Worm (Caenorhabditis elegans): Measurements from ENCODE around the gene Y17G9A.3.
A peak's percentile ranks its signal among the peaks of the same experiment; 100 is the strongest.

Gene Y17G9A.3

DNA sequence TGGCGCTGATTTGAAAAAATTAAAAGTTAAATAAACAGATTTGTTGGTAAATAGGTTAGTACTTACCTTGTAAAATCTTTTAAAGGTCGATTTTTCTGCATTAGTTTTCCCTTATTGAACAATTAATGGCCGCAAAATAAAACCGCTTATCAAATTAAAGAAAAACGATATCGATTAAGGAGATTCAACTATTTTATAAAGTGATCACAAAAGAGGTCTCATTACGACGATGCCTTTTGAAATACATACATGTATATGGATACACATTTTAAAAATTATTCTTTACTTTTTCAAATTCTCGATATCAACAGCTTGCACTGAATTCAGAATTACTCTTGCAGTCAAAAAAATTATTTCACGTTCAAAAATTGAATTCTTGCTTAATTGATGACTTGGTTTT, at the start of gene Y17G9A.3:
Y17G9A.3 (minus strand) TSS at position 101 of the 400 bp plus-strand sequence.
- no peak for TF ChIP-seq hmg-4 (GFP tag; optimal IDR thresholded peaks at IDR 0.05)
- no peak for TF ChIP-seq tbx-37 (GFP tag; conservative IDR thresholded peaks at IDR 0.05)
- no peak for TF ChIP-seq pes-1 (GFP tag; IDR thresholded peaks at IDR 0.05)
- no peak for TF ChIP-seq ceh-13 (GFP tag; optimal IDR thresholded peaks at IDR 0.05)
- no peak for TF ChIP-seq sea-1 (GFP tag; conservative IDR thresholded peaks at IDR 0.05)
- TF ChIP-seq scrt-1 (GFP tag; IDR thresholded peaks at IDR 0.05), result no peak
- no peak for TF ChIP-seq tbx-11 (GFP tag; IDR thresholded peaks at IDR 0.05)
- TF ChIP-seq flt-1 (GFP tag; IDR thresholded peaks at IDR 0.05), result no peak
- TF ChIP-seq B0310.2 (tag; optimal IDR thresholded peaks at IDR 0.05), result no peak
- no peak for TF ChIP-seq F13C5.2 (tag; optimal IDR thresholded peaks at IDR 0.05)
- TF ChIP-seq ets-7 (tag; optimal IDR thresholded peaks at IDR 0.05), result no peak
- no peak for TF ChIP-seq hnd-1 (tag; optimal IDR thresholded peaks at IDR 0.05)
- TF ChIP-seq aly-1 (tag; optimal IDR thresholded peaks at IDR 0.05), result no peak
- no peak for TF ChIP-seq hmbx-1 (tag; optimal IDR thresholded peaks at IDR 0.05)

- no peak for TF ChIP-seq ceh-13 (GFP tag; optimal IDR thresholded peaks at IDR 0.05)
- no peak for TF ChIP-seq flt-1 (GFP tag; IDR thresholded peaks at IDR 0.05)
- TF ChIP-seq F13C5.2 (tag; optimal IDR thresholded peaks at IDR 0.05), result no peak
Observed at ce11 chrIV:4905645-4906135, 47.2 kb upstream of the Y17G9A.3 start, which contains the start of gene T08B6.4. TSS of gene T08B6.4 (plus strand) at chrIV:4905695.

- no peak for TF ChIP-seq pes-1 (GFP tag; IDR thresholded peaks at IDR 0.05)
- no peak for TF ChIP-seq aly-1 (tag; optimal IDR thresholded peaks at IDR 0.05)
- no peak for TF ChIP-seq ama-1 (optimal IDR thresholded peaks at IDR 0.05)
- no peak for TF ChIP-seq sea-1 (GFP tag; conservative IDR thresholded peaks at IDR 0.05)
- no peak for TF ChIP-seq B0310.2 (tag; optimal IDR thresholded peaks at IDR 0.05)
- no peak for TF ChIP-seq hnd-1 (tag; optimal IDR thresholded peaks at IDR 0.05)
- no peak for TF ChIP-seq tbx-11 (GFP tag; IDR thresholded peaks at IDR 0.05)
- TF ChIP-seq ets-7 (tag; optimal IDR thresholded peaks at IDR 0.05), result no peak
- TF ChIP-seq scrt-1 (GFP tag; IDR thresholded peaks at IDR 0.05), result no peak
- no peak for TF ChIP-seq tbx-37 (GFP tag; conservative IDR thresholded peaks at IDR 0.05)
- TF ChIP-seq hmbx-1 (tag; optimal IDR thresholded peaks at IDR 0.05), result no peak
- TF ChIP-seq tra-4 (tag; optimal IDR thresholded peaks at IDR 0.05), result no peak
- TF ChIP-seq F13C5.2 (tag; optimal IDR thresholded peaks at IDR 0.05), result no peak
- no peak for TF ChIP-seq ceh-36 (tag; optimal IDR thresholded peaks at IDR 0.05)
- TF ChIP-seq hmg-4 (GFP tag; optimal IDR thresholded peaks at IDR 0.05), result no peak
- TF ChIP-seq ceh-13 (GFP tag; optimal IDR thresholded peaks at IDR 0.05), result no peak
- no peak for TF ChIP-seq flt-1 (GFP tag; IDR thresholded peaks at IDR 0.05)
Observed at ce11 chrIV:4903961-4904360, 45.5 kb upstream of the Y17G9A.3 start, which contains the start of gene str-161. TSS of gene str-161 (minus strand) at chrIV:4904061.

- TF ChIP-seq B0310.2 (tag; optimal IDR thresholded peaks at IDR 0.05) (no peak), ceh-36 (tag; optimal IDR thresholded peaks at IDR 0.05) (no peak), sea-1 (GFP tag; conservative IDR thresholded peaks at IDR 0.05) (no peak), ets-7 (tag; optimal IDR thresholded peaks at IDR 0.05) (no peak), hmg-4 (GFP tag; optimal IDR thresholded peaks at IDR 0.05) (no peak), hmbx-1 (tag; optimal IDR thresholded peaks at IDR 0.05) (no peak), pes-1 (GFP tag; IDR thresholded peaks at IDR 0.05) (no peak), hnd-1 (tag; optimal IDR thresholded peaks at IDR 0.05) (no peak), tra-4 (tag; optimal IDR thresholded peaks at IDR 0.05) (no peak), F13C5.2 (tag; optimal IDR thresholded peaks at IDR 0.05) (no peak), aly-1 (tag; optimal IDR thresholded peaks at IDR 0.05) (no peak), tbx-11 (GFP tag; IDR thresholded peaks at IDR 0.05) (no peak), ama-1 (optimal IDR thresholded peaks at IDR 0.05) (no peak), ceh-13 (GFP tag; optimal IDR thresholded peaks at IDR 0.05) (no peak), tbx-37 (GFP tag; conservative IDR thresholded peaks at IDR 0.05) (no peak), flt-1 (GFP tag; IDR thresholded peaks at IDR 0.05) (no peak), scrt-1 (GFP tag; IDR thresholded peaks at IDR 0.05) (no peak)
Observed at ce11 chrIV:4890543-4890942, 32.1 kb upstream of the Y17G9A.3 start, which contains the start of gene T08B6.9. TSS of gene T08B6.9 (plus strand) at chrIV:4890843.

- TF ChIP-seq ceh-13 (GFP tag; optimal IDR thresholded peaks at IDR 0.05), result no peak
Observed at ce11 chrIV:4889613-4890012, 31.1 kb upstream of the Y17G9A.3 start, which contains the start of gene sgnh-1. TSS of gene sgnh-1 (plus strand) at chrIV:4889913.

DNA sequence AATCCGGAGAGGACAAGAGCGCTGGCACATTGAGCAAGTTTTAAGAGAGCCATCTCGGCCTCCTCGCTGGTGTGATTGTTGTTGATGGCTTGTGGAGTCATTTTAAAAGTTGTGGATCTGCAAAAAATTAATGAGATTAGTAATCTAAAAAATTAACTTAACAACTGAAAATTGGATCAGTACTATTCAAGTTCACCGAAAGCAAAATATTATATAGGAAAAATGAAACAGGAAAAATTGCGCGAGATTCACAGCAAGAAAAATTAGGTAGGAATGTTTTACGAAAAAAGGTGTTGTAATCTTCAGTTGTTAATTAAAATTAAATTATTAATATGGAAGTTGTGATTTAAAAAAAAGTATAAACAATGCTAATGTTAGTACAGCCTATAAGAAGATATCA, 28.8 kb upstream of the Y17G9A.3 start, which contains the start of gene T08B6.1:
T08B6.1 (minus strand) TSS at position 101 of the 400 bp plus-strand sequence.
- TF ChIP-seq scrt-1 (GFP tag; IDR thresholded peaks at IDR 0.05) (no peak), ets-7 (tag; optimal IDR thresholded peaks at IDR 0.05) (no peak), sea-1 (GFP tag; conservative IDR thresholded peaks at IDR 0.05) (no peak), tra-4 (tag; optimal IDR thresholded peaks at IDR 0.05) (no peak)

DNA sequence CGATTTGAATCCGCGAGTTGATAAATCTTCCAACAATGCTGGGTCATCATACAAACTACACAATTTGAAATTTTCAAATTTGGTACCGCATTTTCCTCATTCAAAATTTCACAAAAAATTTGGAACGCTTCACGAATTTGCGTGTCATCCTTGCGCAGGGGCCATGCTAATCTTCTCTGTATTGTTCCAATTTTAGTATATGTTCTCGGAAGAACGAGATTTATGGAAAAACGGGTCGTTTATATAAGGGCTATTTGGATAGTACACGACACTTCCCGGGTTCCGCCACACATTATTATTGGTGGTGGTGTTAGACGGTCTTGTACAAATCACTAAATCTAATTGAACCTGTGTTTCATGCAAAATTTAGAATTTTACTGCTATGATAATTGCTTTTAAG, 27.0 kb upstream of the Y17G9A.3 start:
- no peak for TF ChIP-seq F13C5.2 (tag; optimal IDR thresholded peaks at IDR 0.05)
- TF ChIP-seq pes-1 (GFP tag; IDR thresholded peaks at IDR 0.05), result 0 out of 2 replicates have a peak, but pooled peaks have one; percentile 59
- TF ChIP-seq ceh-36 (tag; optimal IDR thresholded peaks at IDR 0.05), result peak; percentile 1
- no peak for TF ChIP-seq hmg-4 (GFP tag; optimal IDR thresholded peaks at IDR 0.05)
- no peak for TF ChIP-seq ama-1 (optimal IDR thresholded peaks at IDR 0.05)
- 0 out of 2 replicates have a peak, but pooled peaks have one; percentile 49 for TF ChIP-seq sea-1 (GFP tag; conservative IDR thresholded peaks at IDR 0.05)

- no peak for TF ChIP-seq ceh-36 (tag; optimal IDR thresholded peaks at IDR 0.05)
- TF ChIP-seq hmg-4 (GFP tag; optimal IDR thresholded peaks at IDR 0.05), result no peak
- no peak for TF ChIP-seq ama-1 (optimal IDR thresholded peaks at IDR 0.05)
- TF ChIP-seq ceh-13 (GFP tag; optimal IDR thresholded peaks at IDR 0.05), result no peak
- no peak for TF ChIP-seq F13C5.2 (tag; optimal IDR thresholded peaks at IDR 0.05)
Observed at ce11 chrIV:4883984-4884383, 25.5 kb upstream of the Y17G9A.3 start, which contains the start of gene str-166. TSS of gene str-166 (plus strand) at chrIV:4884284.

Measured in whole organism, early embryonic.